Worm (Caenorhabditis elegans) whole organism, L3 larva: ENCODE data around the gene F54F2.7.

ENCODE experiments used
- mdl-1 ChIP-seq: fragments of 150-350 bp; optimal IDR thresholded peaks from 2 replicates; lab custom pipeline; 2014; ENCODE audit warnings: missing biosample characterization, missing genetic modification characterization
- pha-4 ChIP-seq: fragments of 150-350 bp; optimal IDR thresholded peaks from 2 replicates; lab custom pipeline; 2014; ENCODE audit warnings: missing biosample characterization, missing genetic modification reagents, missing genetic modification characterization
- skn-1 ChIP-seq: fragments of 150-350 bp; optimal IDR thresholded peaks from 2 replicates; lab custom pipeline; 2014; ENCODE audit warnings: missing biosample characterization, missing genetic modification characterization

The F54F2.7 gene

DNA sequence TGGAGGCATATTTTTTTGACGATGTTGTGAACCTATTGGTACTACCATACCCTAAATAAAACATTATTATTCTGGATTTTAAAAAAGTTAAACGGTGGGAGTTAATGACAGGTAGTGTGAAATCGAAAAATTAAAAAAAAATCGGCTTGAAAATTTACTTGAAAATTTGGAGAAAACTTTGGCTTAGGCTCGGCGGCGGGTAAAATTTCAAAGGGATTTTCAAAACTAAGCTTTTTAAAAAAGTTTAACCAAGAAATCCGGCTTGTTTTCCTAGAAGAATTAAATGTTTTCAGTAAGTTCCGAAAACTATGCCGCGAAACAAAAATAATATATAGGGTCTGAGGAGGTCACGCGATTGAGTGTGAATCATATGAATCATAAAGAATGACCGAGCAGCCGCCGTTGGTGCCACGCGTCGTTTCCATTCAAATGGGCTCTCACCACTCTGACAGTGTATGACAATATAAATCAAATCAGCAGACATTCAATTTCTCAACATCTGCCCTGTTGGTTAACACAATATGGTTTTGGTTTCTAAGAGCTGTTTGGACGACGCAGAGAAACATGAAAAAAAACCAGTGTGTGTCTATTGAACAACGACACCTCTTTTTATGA is 46.0 kb downstream of the F54F2.7 start, which contains the start of gene aak-1:
Gene aak-1, minus strand, starts transcription at position 51 of the 615 bp plus-strand sequence.
- no peak for TF ChIP-seq mdl-1 (tag; lab: Kevin White, UChicago)
- TF ChIP-seq skn-1 (tag; lab: Kevin White, UChicago) = no peak
- TF ChIP-seq pha-4 = peak; percentile 16
- TF ChIP-seq, all 47 proteins: peak for 1
